Fruit fly (Drosophila melanogaster) whole organism, embryonic: ENCODE data around the gene Cip4.
A peak's percentile ranks its signal among the peaks of the same experiment; 100 is the strongest.

Source experiments
- Abd-B ChIP-seq: fragments of 200-800 bp; sonication (Bioruptor generic); optimal IDR thresholded peaks from 2 replicates; lab custom pipeline; 2018; ENCODE audit warnings: missing biosample characterization, mild to moderate bottlenecking, missing genetic modification characterization, moderate library complexity
- B-H2 ChIP-seq: fragments of 200-800 bp; sonication (Bioruptor generic); optimal IDR thresholded peaks from 2 replicates; lab custom pipeline; 2018; ENCODE audit warnings: missing biosample characterization, mild to moderate bottlenecking, missing genetic modification characterization
- BEAF-32 ChIP-seq: fragments of 200-800 bp; sonication (Bioruptor generic); optimal IDR thresholded peaks from 3 replicates; lab custom pipeline; 2017; ENCODE audit warnings: missing biosample characterization, missing genetic modification characterization, mild to moderate bottlenecking, moderate library complexity, missing genetic modification reagents
- C15 ChIP-seq: fragments of 200-800 bp; sonication (Bioruptor generic); IDR thresholded peaks from 3 replicates; pipeline ENCODE4 v1.3.6; 2022; ENCODE audit warnings: missing biosample characterization, missing genetic modification characterization
- CG10366 ChIP-seq: fragments of 200-800 bp; sonication (Bioruptor generic); IDR thresholded peaks from 2 replicates; pipeline ENCODE4 v1.3.6; 2022; ENCODE audit warnings: missing biosample characterization, missing genetic modification characterization
- CG10979 ChIP-seq: fragments of 200-800 bp; sonication (Bioruptor generic); optimal IDR thresholded peaks from 2 replicates; lab custom pipeline; 2018; ENCODE audit warnings: missing biosample characterization, mild to moderate bottlenecking, missing genetic modification characterization, moderate library complexity
- CG11093 ChIP-seq: fragments of 200-800 bp; sonication (Bioruptor generic); IDR thresholded peaks from 3 replicates; pipeline ENCODE4 v1.3.6; 2022; ENCODE audit warnings: missing biosample characterization, missing genetic modification characterization
- CG11247 ChIP-seq: fragments of 200-800 bp; sonication (Bioruptor generic); IDR thresholded peaks from 2 replicates; pipeline ENCODE4 v1.3.6; 2022; ENCODE audit warnings: missing biosample characterization, missing genetic modification characterization
- CG16815 ChIP-seq: fragments of 200-800 bp; sonication (Bioruptor generic); optimal IDR thresholded peaks from 3 replicates; lab custom pipeline; 2017; ENCODE audit warnings: missing biosample characterization, mild to moderate bottlenecking, missing genetic modification characterization
- CG17912 ChIP-seq: fragments of 200-800 bp; sonication (Bioruptor generic); optimal IDR thresholded peaks from 2 replicates; lab custom pipeline; 2018; ENCODE audit warnings: missing biosample characterization, mild to moderate bottlenecking, missing genetic modification characterization
- CG31224 ChIP-seq: fragments of 200-800 bp; sonication (Bioruptor generic); IDR thresholded peaks from 2 replicates; pipeline ENCODE4 v1.3.6; 2022; ENCODE audit warnings: missing biosample characterization, missing genetic modification characterization
- CG32532 ChIP-seq: fragments of 200-800 bp; sonication (Bioruptor generic); IDR thresholded peaks from 2 replicates; pipeline ENCODE4 v1.3.6; 2022; ENCODE audit warnings: missing biosample characterization, missing genetic modification characterization
- CG3847 ChIP-seq: fragments of 200-800 bp; sonication (Bioruptor generic); IDR thresholded peaks from 2 replicates; pipeline ENCODE4 v1.3.6; 2022; ENCODE audit warnings: missing biosample characterization, missing genetic modification characterization
- CG3995 ChIP-seq: fragments of 200-800 bp; sonication (Bioruptor generic); optimal IDR thresholded peaks from 3 replicates; lab custom pipeline; 2016; ENCODE audit warnings: missing biosample characterization, missing genetic modification characterization
- CG4282 ChIP-seq: fragments of 200-800 bp; sonication (Bioruptor generic); optimal IDR thresholded peaks from 2 replicates; lab custom pipeline; 2016; ENCODE audit warnings: missing biosample characterization, missing genetic modification characterization
- CG4707 ChIP-seq: fragments of 200-800 bp; sonication (Bioruptor generic); optimal IDR thresholded peaks from 2 replicates; lab custom pipeline; 2018; ENCODE audit warnings: missing biosample characterization, mild to moderate bottlenecking, missing genetic modification characterization, moderate library complexity
- CG5953 ChIP-seq: fragments of 200-800 bp; sonication (Bioruptor generic); IDR thresholded peaks from 2 replicates; pipeline ENCODE4 v1.3.6; 2022; ENCODE audit warnings: missing biosample characterization, missing genetic modification characterization
- CG7839 ChIP-seq: fragments of 200-800 bp; sonication (Bioruptor generic); optimal IDR thresholded peaks from 3 replicates; lab custom pipeline; 2018; ENCODE audit warnings: missing biosample characterization, mild to moderate bottlenecking, missing genetic modification characterization, moderate library complexity
- CG7987 ChIP-seq: fragments of 200-800 bp; sonication (Bioruptor generic); optimal IDR thresholded peaks from 2 replicates; lab custom pipeline; 2018; ENCODE audit warnings: missing biosample characterization, mild to moderate bottlenecking, missing genetic modification characterization, moderate library complexity
- CG8924 ChIP-seq: fragments of 200-800 bp; optimal IDR thresholded peaks from 3 replicates; lab custom pipeline; 2019; ENCODE audit warnings: missing biosample characterization, mild to moderate bottlenecking, missing genetic modification characterization, moderate library complexity
- CG9876 ChIP-seq: fragments of 200-800 bp; sonication (Bioruptor generic); optimal IDR thresholded peaks from 2 replicates; lab custom pipeline; 2016; ENCODE audit warnings: missing biosample characterization, missing genetic modification characterization
- Doc3 ChIP-seq: fragments of 200-800 bp; sonication (Bioruptor generic); IDR thresholded peaks from 3 replicates; pipeline ENCODE4 v1.3.6; 2022; ENCODE audit warnings: missing biosample characterization, missing genetic modification characterization; ENCODE audit not compliant: partially characterized antibody
- Ets65A ChIP-seq: fragments of 200-800 bp; sonication (Bioruptor generic); peaks from one replicate; lab custom pipeline; 2016; ENCODE audit warnings: missing biosample characterization, missing genetic modification characterization
- Fer3 ChIP-seq: fragments of 200-800 bp; sonication (Bioruptor generic); optimal IDR thresholded peaks from 2 replicates; lab custom pipeline; 2018; ENCODE audit warnings: missing biosample characterization, mild to moderate bottlenecking, missing genetic modification characterization, moderate library complexity
- HHEX ChIP-seq: fragments of 200-800 bp; sonication (Bioruptor generic); optimal IDR thresholded peaks from 3 replicates; lab custom pipeline; 2017; ENCODE audit warnings: missing biosample characterization, mild to moderate bottlenecking, missing genetic modification characterization, missing genetic modification reagents
- Hsf ChIP-seq: fragments of 200-800 bp; sonication (Bioruptor generic); optimal IDR thresholded peaks from 3 replicates; lab custom pipeline; 2016; ENCODE audit warnings: missing biosample characterization, missing genetic modification characterization
- MTF-1 ChIP-seq: fragments of 200-800 bp; sonication (Bioruptor generic); optimal IDR thresholded peaks from 2 replicates; lab custom pipeline; 2018; ENCODE audit warnings: missing biosample characterization, mild to moderate bottlenecking, missing genetic modification characterization, borderline replicate concordance
- Med ChIP-seq: fragments of 200-800 bp; sonication (Bioruptor generic); peaks from one replicate; lab custom pipeline; 2016; ENCODE audit warnings: missing biosample characterization, missing genetic modification characterization, mild to moderate bottlenecking, inconsistent platforms, moderate library complexity
- Ravus ChIP-seq: fragments of 200-800 bp; sonication (Bioruptor generic); IDR thresholded peaks from 2 replicates; pipeline ENCODE4 v1.3.6; 2022; ENCODE audit warnings: missing biosample characterization, missing genetic modification characterization
- Rx ChIP-seq: fragments of 200-800 bp; sonication (Bioruptor generic); IDR thresholded peaks from 2 replicates; pipeline ENCODE4 v1.3.6; 2022; ENCODE audit warnings: missing biosample characterization, missing genetic modification characterization
- Sry-δ ChIP-seq: fragments of 200-800 bp; sonication (Bioruptor generic); optimal IDR thresholded peaks from 2 replicates; lab custom pipeline; 2016; ENCODE audit warnings: missing biosample characterization, missing genetic modification characterization
- Stat92E ChIP-seq, 3 experiments: fragments of >200 bp in 2 of 3; fragments of 200-800 bp in 1 of 3; sonication (Bioruptor generic) in 1 of 3; optimal IDR thresholded peaks; 2 replicates each; lab custom pipeline; 2017 to 2019; ENCODE audit warnings: missing biosample characterization in 3 of 3, missing genetic modification characterization in 3 of 3, mild to moderate bottlenecking in 1 of 3, moderate library complexity in 1 of 3
- ash1 ChIP-seq: fragments of 200-800 bp; sonication (Bioruptor generic); optimal IDR thresholded peaks from 2 replicates; lab custom pipeline; 2018; ENCODE audit warnings: missing biosample characterization, mild to moderate bottlenecking, missing genetic modification characterization
- bigmax ChIP-seq: fragments of 200-800 bp; sonication (Bioruptor generic); optimal IDR thresholded peaks from 2 replicates; lab custom pipeline; 2018; ENCODE audit warnings: missing biosample characterization, mild to moderate bottlenecking, missing genetic modification characterization
- ci ChIP-seq: fragments of 200-800 bp; sonication (Bioruptor generic); IDR thresholded peaks from 3 replicates; pipeline ENCODE4 v1.3.6; 2022; ENCODE audit warnings: missing biosample characterization, missing genetic modification characterization
- cwo ChIP-seq: fragments of 200-800 bp; sonication (Bioruptor generic); optimal IDR thresholded peaks from 3 replicates; lab custom pipeline; 2017; ENCODE audit warnings: missing biosample characterization, missing genetic modification characterization, mild to moderate bottlenecking, moderate library complexity, missing genetic modification reagents
- dimm ChIP-seq: fragments of 200-800 bp; sonication (Bioruptor generic); IDR thresholded peaks from 2 replicates; pipeline ENCODE4 v1.3.6; 2022; ENCODE audit warnings: missing biosample characterization, missing genetic modification characterization
- ems ChIP-seq: fragments of 200-800 bp; sonication (Bioruptor generic); optimal IDR thresholded peaks from 3 replicates; lab custom pipeline; 2016; ENCODE audit warnings: missing biosample characterization, missing genetic modification characterization
- eyg ChIP-seq: fragments of 200-800 bp; sonication (Bioruptor generic); optimal IDR thresholded peaks from 3 replicates; lab custom pipeline; 2016; ENCODE audit warnings: missing biosample characterization, missing genetic modification characterization
- fd3F ChIP-seq: fragments of 200-800 bp; sonication (Bioruptor generic); optimal IDR thresholded peaks from 2 replicates; lab custom pipeline; 2018; ENCODE audit warnings: missing biosample characterization, mild to moderate bottlenecking, missing genetic modification characterization, moderate library complexity
- gcm ChIP-seq: fragments of 200-800 bp; sonication (Bioruptor generic); optimal IDR thresholded peaks from 2 replicates; lab custom pipeline; 2019; ENCODE audit warnings: missing biosample characterization, mild to moderate bottlenecking, missing genetic modification characterization, moderate library complexity
- gfzf ChIP-seq: fragments of 200-800 bp; sonication (Bioruptor generic); optimal IDR thresholded peaks from 2 replicates; lab custom pipeline; 2016; ENCODE audit warnings: missing biosample characterization, mild to moderate bottlenecking, missing genetic modification characterization, moderate library complexity
- grau ChIP-seq: fragments of 200-800 bp; optimal IDR thresholded peaks from 3 replicates; lab custom pipeline; 2019; ENCODE audit warnings: missing biosample characterization, mild to moderate bottlenecking, missing genetic modification characterization, moderate library complexity
- nmo ChIP-seq: fragments of 200-800 bp; sonication (Bioruptor generic); optimal IDR thresholded peaks from 2 replicates; lab custom pipeline; 2018; ENCODE audit warnings: missing biosample characterization, mild to moderate bottlenecking, missing genetic modification characterization, moderate library complexity
- sr ChIP-seq: fragments of 200-800 bp; sonication (Bioruptor generic); IDR thresholded peaks from 3 replicates; pipeline ENCODE4 v1.3.6; 2022; ENCODE audit warnings: missing biosample characterization, missing genetic modification characterization
- tll ChIP-seq, 2 experiments: fragments of 200-800 bp in 1 of 2; fragments of >200 bp in 1 of 2; sonication (Bioruptor generic) in 1 of 2; optimal IDR thresholded peaks; 2 replicates each; lab custom pipeline; 2017 to 2019; ENCODE audit warnings: missing biosample characterization in 2 of 2, missing genetic modification characterization in 2 of 2, mild to moderate bottlenecking in 1 of 2, moderate library complexity in 1 of 2
- unc-4 ChIP-seq: fragments of 200-800 bp; sonication (Bioruptor generic); IDR thresholded peaks from 2 replicates; pipeline ENCODE4 v1.3.6; 2022; ENCODE audit warnings: missing biosample characterization, missing genetic modification characterization; ENCODE audit not compliant: partially characterized antibody
- usp ChIP-seq: fragments of >200 bp; optimal IDR thresholded peaks from 2 replicates; lab custom pipeline; 2017; ENCODE audit warnings: missing biosample characterization, missing genetic modification characterization
- wor ChIP-seq: fragments of 200-800 bp; sonication (Bioruptor generic); IDR thresholded peaks from 2 replicates; pipeline ENCODE4 v1.3.6; 2022; ENCODE audit warnings: missing biosample characterization, missing genetic modification characterization
- zf30C ChIP-seq: fragments of 200-800 bp; sonication (Bioruptor generic); optimal IDR thresholded peaks from 3 replicates; lab custom pipeline; 2018; ENCODE audit warnings: missing biosample characterization, mild to moderate bottlenecking, missing genetic modification characterization
- zfh2 ChIP-seq: fragments of 200-800 bp; sonication (Bioruptor generic); optimal IDR thresholded peaks from 2 replicates; lab custom pipeline; 2016; ENCODE audit warnings: missing biosample characterization, missing genetic modification characterization

Gene Cip4

DNA sequence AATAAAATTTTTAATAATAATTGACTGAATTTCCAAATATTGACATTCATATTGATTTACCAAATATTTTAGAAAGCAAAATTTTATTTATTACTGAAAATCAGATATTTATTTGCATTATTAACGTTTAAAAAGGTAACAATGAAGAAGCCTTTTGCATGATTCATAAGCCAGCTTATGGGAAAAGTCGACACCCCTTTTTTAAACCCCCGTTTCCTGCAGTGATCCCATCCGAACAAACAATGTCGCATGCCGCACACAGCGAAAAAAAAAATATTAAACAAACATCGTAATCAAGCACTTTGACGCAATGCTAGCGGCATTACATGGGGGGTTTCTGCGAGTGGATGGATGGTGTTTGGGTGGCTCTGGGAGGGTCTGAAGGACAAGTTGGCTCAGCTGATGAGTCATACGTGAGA lies 10.2 kb downstream of the Cip4 start (continued):
- no peak for TF ChIP-seq ems (GFP tag; lab: Kevin White, UChicago)
- TF ChIP-seq MTF-1, result no peak
- peak; percentile 48 for TF ChIP-seq grau (tag; lab: Kevin White, UChicago)
- TF ChIP-seq Sry-δ, result no peak
- TF ChIP-seq CG32532 (GFP tag; lab: Robert Waterston, UW), result peak; percentile 61
- no peak for TF ChIP-seq tll (GFP tag; optimal IDR thresholded peaks at IDR 0.05; lab: Kevin White, UChicago)
- peak; percentile 28 for TF ChIP-seq Fer3
- no peak for TF ChIP-seq CG3847 (GFP tag; lab: Robert Waterston, UW)
- TF ChIP-seq CG7839 (tag; lab: Kevin White, UChicago), result peak; percentile 51
- no peak for TF ChIP-seq bigmax (GFP tag; lab: Kevin White, UChicago)
- peak; percentile 11 for TF ChIP-seq Abd-B (GFP tag; lab: Kevin White, UChicago)
- peak; percentile 29 for TF ChIP-seq cwo (GFP tag; lab: Kevin White, UChicago)
- no peak for TF ChIP-seq ash1 (GFP tag; lab: Kevin White, UChicago)
- no peak for TF ChIP-seq CG10979 (tag; lab: Kevin White, UChicago)
- TF ChIP-seq Ravus (GFP tag; lab: Robert Waterston, UW), result no peak
- no peak for TF ChIP-seq fd3F (GFP tag; lab: Kevin White, UChicago)
- TF ChIP-seq Hsf (GFP tag; lab: Kevin White, UChicago), result no peak
- no peak for TF ChIP-seq CG9876
- no peak for TF ChIP-seq gcm
- no peak for TF ChIP-seq CG11093 (GFP tag; lab: Robert Waterston, UW)
- TF ChIP-seq unc-4 (GFP tag; lab: Robert Waterston, UW), result no peak
- TF ChIP-seq dimm (GFP tag; lab: Robert Waterston, UW), result no peak
- peak; percentile 29; the same call in 1 of the 2 replicates for TF ChIP-seq CG5953
- peak; percentile 90 for TF ChIP-seq Med (GFP tag; lab: Kevin White, UChicago)
- TF ChIP-seq eyg (GFP tag; lab: Kevin White, UChicago), result no peak
- TF ChIP-seq CG4282 (GFP tag; lab: Kevin White, UChicago), result no peak
- no peak for TF ChIP-seq CG31224 (GFP tag; lab: Robert Waterston, UW)
- no peak for TF ChIP-seq BEAF-32 (GFP tag; lab: Kevin White, UChicago)
- peak; percentile 8 for TF ChIP-seq zf30C (GFP tag; lab: Kevin White, UChicago)
- TF ChIP-seq nmo (GFP tag; lab: Kevin White, UChicago), result peak; percentile 7
- TF ChIP-seq wor (GFP tag; lab: Robert Waterston, UW), result no peak
- no peak for TF ChIP-seq usp (GFP tag; lab: Kevin White, UChicago)
- no peak for TF ChIP-seq CG16815 (GFP tag; lab: Kevin White, UChicago)
- no peak for TF ChIP-seq CG17912 (GFP tag; lab: Kevin White, UChicago)
- no peak for TF ChIP-seq Rx (GFP tag; lab: Robert Waterston, UW)
- no peak for TF ChIP-seq Stat92E (GFP tag; optimal IDR thresholded peaks at IDR 0.05; lab: Kevin White, UChicago)
- no peak for TF ChIP-seq CG4707 (GFP tag; lab: Kevin White, UChicago)
- peak; percentile 60 for TF ChIP-seq CG7987 (GFP tag; lab: Kevin White, UChicago)
- no peak; the same call in 1 of the 2 replicates for TF ChIP-seq CG10366
- peak; percentile 51 for TF ChIP-seq zfh2
- TF ChIP-seq Ets65A, result peak; percentile 89
- no peak for TF ChIP-seq sr (GFP tag; lab: Robert Waterston, UW)
- TF ChIP-seq HHEX, result peak; percentile 31
- TF ChIP-seq C15 (GFP tag; lab: Robert Waterston, UW), result no peak
- no peak for TF ChIP-seq CG3995 (GFP tag; lab: Kevin White, UChicago)
- peak; percentile 36 for TF ChIP-seq CG8924 (tag; lab: Kevin White, UChicago)
- TF ChIP-seq Doc3, result no peak
- peak; percentile 29; the same call in 1 of the 2 replicates for TF ChIP-seq CG11247
- peak; percentile 65; the same call in 2 of the 3 replicates for TF ChIP-seq ci (GFP tag; lab: Robert Waterston, UW)
- TF ChIP-seq gfzf (GFP tag; lab: Kevin White, UChicago), result no peak
- no peak for TF ChIP-seq B-H2 (GFP tag; lab: Kevin White, UChicago)
